Worm (Caenorhabditis elegans): Measurements from ENCODE around the gene ZK381.2.

Gene ZK381.2

ce11 chrIV:6997918-6998317 lies 32.6 kb downstream of the ZK381.2 start:
- TF ChIP-seq F33H1.4 (GFP tag; IDR thresholded peaks at IDR 0.05) (no peak), ceh-100 (GFP tag; IDR thresholded peaks at IDR 0.05) (no peak), Y79H2A.3 (GFP tag; conservative IDR thresholded peaks at IDR 0.05) (no peak), hmg-20 (GFP tag; IDR thresholded peaks at IDR 0.05) (no peak), hmg-1.2 (GFP tag; IDR thresholded peaks at IDR 0.05) (no peak), Y95B8A.8 (GFP tag; IDR thresholded peaks at IDR 0.05) (no peak), F52B5.7 (tag; optimal IDR thresholded peaks at IDR 0.05) (no peak), ceh-79 (tag; optimal IDR thresholded peaks at IDR 0.05) (no peak), Y53F4B.3 (GFP tag; IDR thresholded peaks at IDR 0.05) (no peak), lin-54 (GFP tag; optimal IDR thresholded peaks at IDR 0.05) (no peak), snpc-1.1 (tag; optimal IDR thresholded peaks at IDR 0.05; ENCODE audit: insufficient read depth) (no peak), snpc-4 (GFP tag; optimal IDR thresholded peaks at IDR 0.05) (no peak), snpc-4 (tag; optimal IDR thresholded peaks at IDR 0.05) (no peak), egrh-3 (GFP tag; IDR thresholded peaks at IDR 0.05) (no peak), fkh-3 (tag; optimal IDR thresholded peaks at IDR 0.05) (no peak), gei-17 (GFP tag; optimal IDR thresholded peaks at IDR 0.05) (no peak), mxl-1 (tag; optimal IDR thresholded peaks at IDR 0.05) (no peak), lir-1 (GFP tag; conservative IDR thresholded peaks at IDR 0.05) (no peak), ekl-4 (GFP tag; IDR thresholded peaks at IDR 0.05) (no peak), repo-1 (tag; optimal IDR thresholded peaks at IDR 0.05) (no peak)

DNA sequence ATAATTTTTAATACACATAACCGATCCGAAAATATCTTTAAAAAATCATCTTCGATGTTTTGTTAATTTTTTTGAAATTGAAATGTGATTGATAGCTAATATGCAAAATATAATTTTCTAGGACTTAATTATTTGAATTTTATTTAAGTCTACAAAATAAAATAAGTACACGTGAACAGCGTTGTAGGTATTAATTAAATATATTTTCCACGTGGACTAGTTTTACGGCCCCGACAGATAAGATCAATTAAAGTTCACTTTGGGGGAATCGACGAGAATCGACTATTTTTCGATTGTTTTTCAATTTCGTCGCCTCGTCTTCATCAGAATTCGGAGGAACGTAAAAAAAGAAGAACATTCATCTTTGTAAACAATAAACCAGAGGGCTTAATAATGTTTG lies 33.9 kb downstream of the ZK381.2 start, which contains the start of gene C25A8.5:
Gene C25A8.5 (plus strand): TSS at position 301 of the 400 bp plus-strand sequence.
- no peak for TF ChIP-seq rcor-1 (GFP tag; IDR thresholded peaks at IDR 0.05)
- TF ChIP-seq ZK185.1 (tag; optimal IDR thresholded peaks at IDR 0.05; ENCODE audit: poor library complexity, severe bottlenecking) = no peak
- no peak for TF ChIP-seq akir-1 (GFP tag; optimal IDR thresholded peaks at IDR 0.05)
- TF ChIP-seq sptf-2 (GFP tag; optimal IDR thresholded peaks at IDR 0.05) = no peak
- no peak for TF ChIP-seq ceh-27 (GFP tag; optimal IDR thresholded peaks at IDR 0.05)
- TF ChIP-seq ztf-28 (GFP tag; IDR thresholded peaks at IDR 0.05) = no peak
- TF ChIP-seq T07F8.4 (tag; optimal IDR thresholded peaks at IDR 0.05) = no peak
- TF ChIP-seq Y79H2A.3 (GFP tag; conservative IDR thresholded peaks at IDR 0.05) = no peak
- no peak for TF ChIP-seq somi-1 (GFP tag; optimal IDR thresholded peaks at IDR 0.05)
- TF ChIP-seq nhr-120 (GFP tag; IDR thresholded peaks at IDR 0.05) = no peak
- no peak for TF ChIP-seq mel-28 (tag; optimal IDR thresholded peaks at IDR 0.05; ENCODE audit: borderline replicate concordance)
- TF ChIP-seq F23B12.7 (tag; optimal IDR thresholded peaks at IDR 0.05; ENCODE audit: insufficient read depth) = no peak
- TF ChIP-seq repo-1 (tag; optimal IDR thresholded peaks at IDR 0.05) = no peak
- no peak for TF ChIP-seq hmg-1.2 (GFP tag; IDR thresholded peaks at IDR 0.05)
- no peak for TF ChIP-seq nfyb-1 (GFP tag; IDR thresholded peaks at IDR 0.05)
- TF ChIP-seq madf-8 (GFP tag; conservative IDR thresholded peaks at IDR 0.05) = no peak
- TF ChIP-seq snpc-4 (GFP tag; optimal IDR thresholded peaks at IDR 0.05) = no peak
- TF ChIP-seq snpc-4 (tag; optimal IDR thresholded peaks at IDR 0.05) = no peak
- no peak for TF ChIP-seq T26A5.8 (tag; optimal IDR thresholded peaks at IDR 0.05)
- no peak for TF ChIP-seq F49E8.2 (tag; optimal IDR thresholded peaks at IDR 0.05; ENCODE audit: insufficient read depth)
- no peak for TF ChIP-seq F55B11.4 (tag; optimal IDR thresholded peaks at IDR 0.05; ENCODE audit: borderline replicate concordance, insufficient read depth)

ce11 chrIV:7003323-7003722 lies 38.0 kb downstream of the ZK381.2 start, which contains the start of gene cht-3:
Gene cht-3 (plus strand): TSS chrIV:7003623.
- TF ChIP-seq chd-7 (tag; optimal IDR thresholded peaks at IDR 0.05) (no peak), ceh-27 (GFP tag; optimal IDR thresholded peaks at IDR 0.05) (no peak), rcor-1 (GFP tag; IDR thresholded peaks at IDR 0.05) (no peak), F57C9.4 (tag; optimal IDR thresholded peaks at IDR 0.05) (no peak), ceh-91 (GFP tag; IDR thresholded peaks at IDR 0.05) (no peak), nhr-27 (tag; optimal IDR thresholded peaks at IDR 0.05) (no peak), egl-18 (GFP tag; IDR thresholded peaks at IDR 0.05) (no peak), nfya-2 (GFP tag; IDR thresholded peaks at IDR 0.05) (no peak), sdz-38 (tag; optimal IDR thresholded peaks at IDR 0.05) (no peak), lin-35 (GFP tag; optimal IDR thresholded peaks at IDR 0.05) (no peak), fkh-3 (tag; optimal IDR thresholded peaks at IDR 0.05) (no peak), snpc-1.3 (tag; optimal IDR thresholded peaks at IDR 0.05; ENCODE audit: insufficient read depth) (no peak), Y56A3A.18 (GFP tag; IDR thresholded peaks at IDR 0.05) (no peak), pha-4 (tag; optimal IDR thresholded peaks at IDR 0.05) (no peak)

Measured in whole organism, young adult.